Worm (Caenorhabditis elegans) whole organism, early embryonic: ENCODE results near the gene F57C2.4.

Experiments
- B0310.2 ChIP-seq: sonication (generic microtip); optimal IDR thresholded peaks from 2 replicates; lab custom pipeline; 2016; ENCODE audit warnings: mild to moderate bottlenecking, missing genetic modification characterization, missing compliant biosample characterization
- aly-1 ChIP-seq: sonication (generic microtip); optimal IDR thresholded peaks from 2 replicates; lab custom pipeline; 2016; ENCODE audit warnings: missing genetic modification characterization, missing compliant biosample characterization
- ama-1 ChIP-seq: fragments of 150-350 bp; optimal IDR thresholded peaks from 2 replicates; lab custom pipeline; 2014
- ceh-13 ChIP-seq: fragments of 200-800 bp; sonication (Bioruptor generic); optimal IDR thresholded peaks from 2 replicates; lab custom pipeline; 2018; ENCODE audit warnings: mild to moderate bottlenecking, missing genetic modification characterization, missing compliant biosample characterization
- ceh-36 ChIP-seq: sonication (generic microtip); optimal IDR thresholded peaks from 2 replicates; lab custom pipeline; 2016; ENCODE audit warnings: missing genetic modification characterization, inconsistent platforms, missing compliant biosample characterization
- flt-1 ChIP-seq: fragments of 200-800 bp; sonication (Bioruptor generic); IDR thresholded peaks from 2 replicates; pipeline ENCODE4 v1.3.6; 2022; ENCODE audit warnings: missing genetic modification characterization, missing compliant biosample characterization
- hmg-4 ChIP-seq: fragments of 200-800 bp; sonication (Bioruptor generic); optimal IDR thresholded peaks from 2 replicates; lab custom pipeline; 2018; ENCODE audit warnings: mild to moderate bottlenecking, missing genetic modification characterization, missing compliant biosample characterization
- hnd-1 ChIP-seq: sonication (generic microtip); optimal IDR thresholded peaks from 2 replicates; lab custom pipeline; 2016; ENCODE audit warnings: missing genetic modification characterization, missing compliant biosample characterization
- pes-1 ChIP-seq: fragments of 200-800 bp; sonication (Bioruptor generic); IDR thresholded peaks from 2 replicates; pipeline ENCODE4 v1.3.6; 2022; ENCODE audit warnings: missing genetic modification reagents, missing genetic modification characterization, missing compliant biosample characterization
- scrt-1 ChIP-seq: fragments of 200-800 bp; sonication (Bioruptor generic); IDR thresholded peaks from 2 replicates; pipeline ENCODE4 v1.3.6; 2022; ENCODE audit warnings: missing genetic modification characterization, missing compliant biosample characterization
- sea-1 ChIP-seq: fragments of 200-800 bp; sonication (Bioruptor generic); conservative IDR thresholded peaks from 2 replicates; pipeline ENCODE4 v1.3.6; 2022; ENCODE audit warnings: missing genetic modification characterization, missing compliant biosample characterization
- tra-4 ChIP-seq: sonication (generic microtip); optimal IDR thresholded peaks from 2 replicates; lab custom pipeline; 2017; ENCODE audit warnings: missing genetic modification characterization, missing compliant biosample characterization

DNA sequence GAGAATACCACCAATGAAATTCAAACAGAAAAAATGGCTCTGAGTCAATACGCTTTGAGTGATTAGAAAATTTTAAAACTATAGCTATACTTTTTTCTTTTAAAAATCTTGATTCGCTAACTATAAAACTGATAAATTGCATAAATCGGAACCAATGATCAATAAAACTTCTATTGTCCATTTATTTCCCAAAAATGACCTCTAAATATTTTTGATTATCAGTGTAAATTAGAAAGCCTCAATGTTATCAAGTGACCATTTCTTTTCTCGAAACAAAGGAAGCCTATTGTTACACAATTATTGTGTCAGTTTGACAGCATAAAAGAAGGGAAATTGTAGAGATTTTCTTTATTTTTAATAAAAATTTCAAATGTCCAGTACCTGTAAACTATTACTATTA is 25.0 kb upstream of the F57C2.4 start, which contains the start of gene K10H10.4:
- TF ChIP-seq ceh-13 (GFP tag; lab: Kevin White, UChicago) (no peak), flt-1 (GFP tag; lab: Robert Waterston, UW) (no peak), ceh-36 (no peak), B0310.2 (no peak), hnd-1 (tag; lab: Kevin White, UChicago) (no peak), scrt-1 (GFP tag; lab: Robert Waterston, UW) (no peak), ama-1 (lab: Kevin White, UChicago) (no peak), sea-1 (GFP tag; lab: Robert Waterston, UW) (no peak), aly-1 (no peak), hmg-4 (GFP tag; lab: Kevin White, UChicago) (no peak), pes-1 (GFP tag; lab: Robert Waterston, UW) (no peak), tra-4 (no peak)
